Fruit fly (Drosophila melanogaster) whole organism, embryonic: Measurements from ENCODE around the gene CG46303.
A peak's percentile ranks its signal among the peaks of the same experiment; 100 is the strongest.

Experiments
- BEAF-32 ChIP-seq: fragments of 200-800 bp; sonication (Bioruptor generic); optimal IDR thresholded peaks from 3 replicates; lab custom pipeline; 2017; ENCODE audit warnings: missing biosample characterization, missing genetic modification characterization, mild to moderate bottlenecking, moderate library complexity, missing genetic modification reagents
- CG1024 ChIP-seq: fragments of 200-800 bp; sonication (Bioruptor generic); IDR thresholded peaks from 2 replicates; pipeline ENCODE4 v1.3.6; 2022; ENCODE audit warnings: missing biosample characterization, missing genetic modification characterization
- CG10267 ChIP-seq: fragments of 200-800 bp; sonication (Bioruptor generic); optimal IDR thresholded peaks from 2 replicates; lab custom pipeline; 2018; ENCODE audit warnings: missing biosample characterization, mild to moderate bottlenecking, missing genetic modification characterization, moderate library complexity
- CG10654 ChIP-seq: fragments of 200-800 bp; sonication (Bioruptor generic); optimal IDR thresholded peaks from 2 replicates; lab custom pipeline; 2016; ENCODE audit warnings: missing biosample characterization, missing genetic modification characterization
- CG12659 ChIP-seq: fragments of 200-800 bp; sonication (Bioruptor generic); optimal IDR thresholded peaks from 3 replicates; lab custom pipeline; 2017; ENCODE audit warnings: mild to moderate bottlenecking, missing biosample characterization, missing genetic modification reagents, missing genetic modification characterization
- CG15269 ChIP-seq: fragments of 200-800 bp; sonication (Bioruptor generic); optimal IDR thresholded peaks from 2 replicates; lab custom pipeline; 2018; ENCODE audit warnings: missing biosample characterization, mild to moderate bottlenecking, missing genetic modification characterization, moderate library complexity
- CG16813 ChIP-seq: fragments of 200-800 bp; sonication (Bioruptor generic); IDR thresholded peaks from 3 replicates; pipeline ENCODE4 v1.3.6; 2022; ENCODE audit warnings: missing biosample characterization, missing genetic modification characterization; ENCODE audit not compliant: partially characterized antibody
- CG17186 ChIP-seq: fragments of 200-800 bp; sonication (Bioruptor generic); optimal IDR thresholded peaks from 3 replicates; lab custom pipeline; 2017; ENCODE audit warnings: missing biosample characterization, missing genetic modification reagents, missing genetic modification characterization
- CG17359 ChIP-seq: fragments of 200-800 bp; sonication (Bioruptor generic); optimal IDR thresholded peaks from 3 replicates; lab custom pipeline; 2018; ENCODE audit warnings: missing biosample characterization, mild to moderate bottlenecking, missing genetic modification characterization, moderate library complexity
- CG2116 ChIP-seq: fragments of 200-800 bp; sonication (Bioruptor generic); optimal IDR thresholded peaks from 3 replicates; lab custom pipeline; 2018; ENCODE audit warnings: missing biosample characterization, mild to moderate bottlenecking, missing genetic modification characterization
- CG30020 ChIP-seq: fragments of 200-800 bp; optimal IDR thresholded peaks from 2 replicates; lab custom pipeline; 2019; ENCODE audit warnings: missing biosample characterization, mild to moderate bottlenecking, missing genetic modification characterization, moderate library complexity
- CG32532 ChIP-seq: fragments of 200-800 bp; sonication (Bioruptor generic); IDR thresholded peaks from 2 replicates; pipeline ENCODE4 v1.3.6; 2022; ENCODE audit warnings: missing biosample characterization, missing genetic modification characterization
- CG3281 ChIP-seq: fragments of 200-800 bp; sonication (Bioruptor generic); optimal IDR thresholded peaks from 3 replicates; lab custom pipeline; 2017; ENCODE audit warnings: missing biosample characterization, mild to moderate bottlenecking, missing genetic modification characterization
- CG34224 ChIP-seq: fragments of 200-800 bp; sonication (Bioruptor generic); IDR thresholded peaks from 3 replicates; pipeline ENCODE4 v1.3.6; 2022; ENCODE audit warnings: missing biosample characterization, missing genetic modification characterization; ENCODE audit not compliant: partially characterized antibody
- CG34376 ChIP-seq: fragments of 200-800 bp; sonication (Bioruptor generic); optimal IDR thresholded peaks from 2 replicates; lab custom pipeline; 2018; ENCODE audit warnings: missing biosample characterization, mild to moderate bottlenecking, missing genetic modification characterization
- CG3847 ChIP-seq: fragments of 200-800 bp; sonication (Bioruptor generic); IDR thresholded peaks from 2 replicates; pipeline ENCODE4 v1.3.6; 2022; ENCODE audit warnings: missing biosample characterization, missing genetic modification characterization
- CG5953 ChIP-seq: fragments of 200-800 bp; sonication (Bioruptor generic); IDR thresholded peaks from 2 replicates; pipeline ENCODE4 v1.3.6; 2022; ENCODE audit warnings: missing biosample characterization, missing genetic modification characterization
- CG7556 ChIP-seq: fragments of 200-800 bp; sonication (Bioruptor generic); optimal IDR thresholded peaks from 2 replicates; lab custom pipeline; 2017; ENCODE audit warnings: missing biosample characterization, mild to moderate bottlenecking, missing genetic modification characterization
- CG7963 ChIP-seq: fragments of 200-800 bp; sonication (Bioruptor generic); IDR thresholded peaks from 3 replicates; pipeline ENCODE4 v1.3.6; 2022; ENCODE audit warnings: missing biosample characterization, missing genetic modification characterization; ENCODE audit not compliant: partially characterized antibody
- CG9817 ChIP-seq: fragments of 200-800 bp; sonication (Bioruptor generic); optimal IDR thresholded peaks from 2 replicates; lab custom pipeline; 2018; ENCODE audit warnings: missing biosample characterization, mild to moderate bottlenecking, missing genetic modification characterization, moderate library complexity
- Chrac-16 ChIP-seq: fragments of 200-800 bp; sonication (Bioruptor generic); optimal IDR thresholded peaks from 3 replicates; lab custom pipeline; 2016; ENCODE audit warnings: missing biosample characterization, missing genetic modification characterization
- Deaf1 ChIP-seq: fragments of 200-800 bp; optimal IDR thresholded peaks from 3 replicates; lab custom pipeline; 2019; ENCODE audit warnings: missing biosample characterization, mild to moderate bottlenecking, missing genetic modification characterization, moderate library complexity
- Dll ChIP-seq: fragments of 200-800 bp; sonication (Bioruptor generic); IDR thresholded peaks from 4 replicates; pipeline ENCODE4 v1.3.6; 2022; ENCODE audit warnings: missing biosample characterization, missing genetic modification characterization; ENCODE audit not compliant: partially characterized antibody
- Drgx ChIP-seq: fragments of 200-800 bp; sonication (Bioruptor generic); IDR thresholded peaks from 2 replicates; pipeline ENCODE4 v1.3.6; 2022; ENCODE audit warnings: missing biosample characterization, missing genetic modification characterization
- Fer2 ChIP-seq: fragments of 200-800 bp; sonication (Bioruptor generic); optimal IDR thresholded peaks from 2 replicates; lab custom pipeline; 2018; ENCODE audit warnings: missing biosample characterization, mild to moderate bottlenecking, missing genetic modification characterization, moderate library complexity
- HLH4C ChIP-seq: fragments of 200-800 bp; sonication (Bioruptor generic); IDR thresholded peaks from 3 replicates; pipeline ENCODE4 v1.3.6; 2022; ENCODE audit warnings: missing biosample characterization, missing genetic modification characterization; ENCODE audit not compliant: partially characterized antibody
- Hand ChIP-seq: fragments of 200-800 bp; sonication (Bioruptor generic); optimal IDR thresholded peaks from 2 replicates; lab custom pipeline; 2017; ENCODE audit warnings: mild to moderate bottlenecking, missing biosample characterization, missing genetic modification reagents, missing genetic modification characterization
- Hr39 ChIP-seq: fragments of >200 bp; optimal IDR thresholded peaks from 2 replicates; lab custom pipeline; 2017
- Lhr ChIP-seq: fragments of 200-800 bp; sonication (Bioruptor generic); optimal IDR thresholded peaks from 3 replicates; lab custom pipeline; 2017; ENCODE audit warnings: mild to moderate bottlenecking, missing biosample characterization, missing genetic modification reagents, missing genetic modification characterization
- MTF-1 ChIP-seq: fragments of 200-800 bp; sonication (Bioruptor generic); optimal IDR thresholded peaks from 2 replicates; lab custom pipeline; 2018; ENCODE audit warnings: missing biosample characterization, mild to moderate bottlenecking, missing genetic modification characterization, borderline replicate concordance
- Meics ChIP-seq: fragments of 200-800 bp; sonication (Bioruptor generic); optimal IDR thresholded peaks from 2 replicates; lab custom pipeline; 2017; ENCODE audit warnings: missing biosample characterization, mild to moderate bottlenecking, missing genetic modification characterization
- NC2β ChIP-seq: fragments of 200-800 bp; sonication (Bioruptor generic); optimal IDR thresholded peaks from 2 replicates; lab custom pipeline; 2016; ENCODE audit warnings: missing biosample characterization, missing genetic modification characterization
- Nf-YA ChIP-seq: fragments of 200-800 bp; sonication (Bioruptor generic); IDR thresholded peaks from 2 replicates; pipeline ENCODE4 v1.3.6; 2022; ENCODE audit warnings: missing biosample characterization, missing genetic modification characterization
- Optix ChIP-seq: fragments of 200-800 bp; sonication (Bioruptor generic); IDR thresholded peaks from 3 replicates; pipeline ENCODE4 v1.3.6; 2022; ENCODE audit warnings: missing biosample characterization, missing genetic modification characterization
- Sry-δ ChIP-seq: fragments of 200-800 bp; sonication (Bioruptor generic); optimal IDR thresholded peaks from 2 replicates; lab custom pipeline; 2016; ENCODE audit warnings: missing biosample characterization, missing genetic modification characterization
- ara ChIP-seq: fragments of 200-800 bp; sonication (Bioruptor generic); IDR thresholded peaks from 2 replicates; pipeline ENCODE4 v1.3.6; 2022; ENCODE audit warnings: missing biosample characterization, missing genetic modification characterization
- bab2 ChIP-seq: fragments of 200-800 bp; sonication (Bioruptor generic); optimal IDR thresholded peaks from 2 replicates; lab custom pipeline; 2016; ENCODE audit warnings: missing biosample characterization, missing genetic modification characterization
- bcd ChIP-seq: fragments of 200-800 bp; sonication (Bioruptor generic); optimal IDR thresholded peaks from 2 replicates; lab custom pipeline; 2017; ENCODE audit warnings: missing biosample characterization, mild to moderate bottlenecking, missing genetic modification characterization
- bigmax ChIP-seq: fragments of 200-800 bp; sonication (Bioruptor generic); optimal IDR thresholded peaks from 2 replicates; lab custom pipeline; 2018; ENCODE audit warnings: missing biosample characterization, mild to moderate bottlenecking, missing genetic modification characterization
- br ChIP-seq: fragments of >200 bp; optimal IDR thresholded peaks from 2 replicates; lab custom pipeline; 2017
- cato ChIP-seq: fragments of 200-800 bp; sonication (Bioruptor generic); optimal IDR thresholded peaks from 2 replicates; lab custom pipeline; 2016; ENCODE audit warnings: missing biosample characterization, missing genetic modification characterization, borderline replicate concordance
- chinmo ChIP-seq: fragments of 200-800 bp; sonication (Bioruptor generic); IDR thresholded peaks from 4 replicates; pipeline ENCODE4 v1.3.6; 2022; ENCODE audit warnings: missing biosample characterization, missing genetic modification characterization; ENCODE audit not compliant: partially characterized antibody
- corto ChIP-seq: fragments of 200-800 bp; sonication (Bioruptor generic); optimal IDR thresholded peaks from 2 replicates; lab custom pipeline; 2016; ENCODE audit warnings: missing biosample characterization, mild to moderate bottlenecking, missing genetic modification characterization, moderate library complexity
- jigr1 ChIP-seq: fragments of 200-800 bp; sonication (Bioruptor generic); IDR thresholded peaks from 3 replicates; pipeline ENCODE4 v1.3.6; 2022; ENCODE audit warnings: missing biosample characterization, missing genetic modification characterization
- nerfin-2 ChIP-seq: fragments of 200-800 bp; sonication (Bioruptor generic); IDR thresholded peaks from 2 replicates; pipeline ENCODE4 v1.3.6; 2022; ENCODE audit warnings: missing biosample characterization, missing genetic modification characterization; ENCODE audit not compliant: partially characterized antibody
- nmo ChIP-seq: fragments of 200-800 bp; sonication (Bioruptor generic); optimal IDR thresholded peaks from 2 replicates; lab custom pipeline; 2018; ENCODE audit warnings: missing biosample characterization, mild to moderate bottlenecking, missing genetic modification characterization, moderate library complexity
- run ChIP-seq: fragments of 200-800 bp; sonication (Bioruptor generic); optimal IDR thresholded peaks from 3 replicates; lab custom pipeline; 2018; ENCODE audit warnings: missing biosample characterization, mild to moderate bottlenecking, missing genetic modification characterization
- slou ChIP-seq: fragments of 200-800 bp; sonication (Bioruptor generic); optimal IDR thresholded peaks from 3 replicates; lab custom pipeline; 2016; ENCODE audit warnings: missing biosample characterization, missing genetic modification characterization
- toy ChIP-seq: fragments of 200-800 bp; sonication (Bioruptor generic); IDR thresholded peaks from 2 replicates; pipeline ENCODE4 v1.3.6; 2022; ENCODE audit warnings: missing biosample characterization, missing genetic modification characterization
- unc-4 ChIP-seq: fragments of 200-800 bp; sonication (Bioruptor generic); IDR thresholded peaks from 2 replicates; pipeline ENCODE4 v1.3.6; 2022; ENCODE audit warnings: missing biosample characterization, missing genetic modification characterization; ENCODE audit not compliant: partially characterized antibody
- zfh1 ChIP-seq: fragments of 200-800 bp; sonication (Bioruptor generic); IDR thresholded peaks from 3 replicates; pipeline ENCODE4 v1.3.6; 2022; ENCODE audit warnings: missing biosample characterization, missing genetic modification characterization

The CG46303 gene

dm6 chr3R:5813157-5813659, 8.6 kb upstream of the CG46303 start, which contains the start of gene CG42675:
Gene CG42675, plus strand, starts transcription at chr3R:5813609.
- TF ChIP-seq Fer2 (tag; lab: Kevin White, UChicago) (no peak), bab2 (GFP tag; lab: Kevin White, UChicago) (no peak), Drgx (peak; percentile 27; the same call in 1 of the 2 replicates), CG1024 (GFP tag; lab: Robert Waterston, UW) (no peak), CG3847 (GFP tag; lab: Robert Waterston, UW) (no peak), CG12659 (GFP tag; lab: Kevin White, UChicago) (no peak), CG16813 (GFP tag; lab: Robert Waterston, UW) (no peak), br (no peak), zfh1 (no peak), Meics (GFP tag; lab: Kevin White, UChicago) (no peak), ara (GFP tag; lab: Robert Waterston, UW) (no peak), CG9817 (tag; lab: Kevin White, UChicago) (no peak), CG7556 (GFP tag; lab: Kevin White, UChicago) (no peak), CG34376 (GFP tag; lab: Kevin White, UChicago) (no peak), slou (GFP tag; lab: Kevin White, UChicago) (no peak), Hand (GFP tag; lab: Kevin White, UChicago) (no peak), bigmax (GFP tag; lab: Kevin White, UChicago) (no peak), CG30020 (tag; lab: Kevin White, UChicago) (no peak), NC2β (no peak), Chrac-16 (GFP tag; lab: Kevin White, UChicago) (no peak), Deaf1 (tag; lab: Kevin White, UChicago) (peak; percentile 25), chinmo (0 out of 4 replicates have a peak, but pooled peaks have one; percentile 74), CG5953 (GFP tag; lab: Robert Waterston, UW) (no peak), CG10654 (GFP tag; lab: Kevin White, UChicago) (no peak), corto (GFP tag; lab: Kevin White, UChicago) (no peak), bcd (no peak), nmo (no peak), CG2116 (GFP tag; lab: Kevin White, UChicago) (no peak), jigr1 (no peak), toy (GFP tag; lab: Robert Waterston, UW) (no peak), Optix (no peak), CG32532 (GFP tag; lab: Robert Waterston, UW) (0 out of 2 replicates have a peak, but pooled peaks have one; percentile 16)

- no peak for TF ChIP-seq CG3281 (GFP tag; lab: Kevin White, UChicago)
- no peak for TF ChIP-seq CG15269 (tag; lab: Kevin White, UChicago)
- TF ChIP-seq HLH4C, result peak; percentile 60
- peak; percentile 48; the same call in 1 of the 2 replicates for TF ChIP-seq nerfin-2 (GFP tag; lab: Robert Waterston, UW)
- peak; percentile 84 for TF ChIP-seq CG17186
- no peak for TF ChIP-seq run
- TF ChIP-seq Hr39, result no peak
- TF ChIP-seq CG34224 (GFP tag; lab: Robert Waterston, UW), result 0 out of 3 replicates have a peak, but pooled peaks have one; percentile 29
- TF ChIP-seq Sry-δ (GFP tag; lab: Kevin White, UChicago), result peak; percentile 42
- TF ChIP-seq unc-4 (GFP tag; lab: Robert Waterston, UW), result peak; percentile 47; the same call in 1 of the 2 replicates
- no peak for TF ChIP-seq MTF-1
- TF ChIP-seq Lhr, result no peak
- no peak for TF ChIP-seq Nf-YA (GFP tag; lab: Robert Waterston, UW)
- TF ChIP-seq Dll (GFP tag; lab: Robert Waterston, UW), result peak; percentile 52; the same call in 1 of the 4 replicates
- peak; percentile 47 for TF ChIP-seq BEAF-32 (GFP tag; lab: Kevin White, UChicago)
- peak; percentile 42 for TF ChIP-seq CG10267 (tag; lab: Kevin White, UChicago)
- no peak for TF ChIP-seq CG7963
- peak; percentile 28 for TF ChIP-seq CG17359 (tag; lab: Kevin White, UChicago)
- TF ChIP-seq cato, result no peak
Measured at dm6 chr3R:5821243-5821642, 529 bp upstream of the CG46303 start, which contains the start of gene Hpr1. Gene Hpr1, minus strand, starts transcription at chr3R:5821440.
